Fruit fly (Drosophila melanogaster) whole organism, prepupa: ENCODE data around the gene BTBD9.
A peak's percentile ranks its signal among the peaks of the same experiment; 100 is the strongest.

Experiments
- Blimp-1 ChIP-seq: fragments of 200-800 bp; sonication (Bioruptor generic); optimal IDR thresholded peaks from 3 replicates; lab custom pipeline; 2017; ENCODE audit warnings: missing biosample characterization, missing genetic modification characterization, mild to moderate bottlenecking, moderate library complexity, missing genetic modification reagents
- CG10631 ChIP-seq: fragments of 200-800 bp; sonication (Bioruptor generic); optimal IDR thresholded peaks from 2 replicates; lab custom pipeline; 2016; ENCODE audit warnings: missing biosample characterization, missing genetic modification characterization
- CG10669 ChIP-seq: fragments of 200-800 bp; sonication (Bioruptor generic); optimal IDR thresholded peaks from 3 replicates; lab custom pipeline; 2018; ENCODE audit warnings: missing biosample characterization, mild to moderate bottlenecking, missing genetic modification characterization, moderate library complexity
- CG11294 ChIP-seq: fragments of 200-800 bp; sonication (Bioruptor generic); IDR thresholded peaks from 2 replicates; pipeline ENCODE4 v1.3.6; 2022; ENCODE audit warnings: missing biosample characterization, missing genetic modification characterization
- CG11902 ChIP-seq: fragments of 200-800 bp; sonication (Bioruptor generic); optimal IDR thresholded peaks from 3 replicates; lab custom pipeline; 2016; ENCODE audit warnings: missing biosample characterization, missing genetic modification characterization
- CG16779 ChIP-seq: fragments of 200-800 bp; sonication (Bioruptor generic); optimal IDR thresholded peaks from 3 replicates; lab custom pipeline; 2017; ENCODE audit warnings: missing biosample characterization, mild to moderate bottlenecking, missing genetic modification characterization
- CG3032 ChIP-seq: fragments of 200-800 bp; optimal IDR thresholded peaks from 2 replicates; lab custom pipeline; 2019; ENCODE audit warnings: missing biosample characterization, mild to moderate bottlenecking, missing genetic modification characterization, moderate library complexity
- CG31627 ChIP-seq: fragments of 200-800 bp; sonication (Bioruptor generic); optimal IDR thresholded peaks from 3 replicates; lab custom pipeline; 2016; ENCODE audit warnings: missing biosample characterization, missing genetic modification characterization
- CG32006 ChIP-seq: fragments of 200-800 bp; sonication (Bioruptor generic); optimal IDR thresholded peaks from 3 replicates; lab custom pipeline; 2017; ENCODE audit warnings: missing biosample characterization, mild to moderate bottlenecking, missing genetic modification characterization
- CG34406 ChIP-seq: fragments of 200-800 bp; sonication (Bioruptor generic); optimal IDR thresholded peaks from 3 replicates; lab custom pipeline; 2016; ENCODE audit warnings: missing biosample characterization, missing genetic modification characterization
- CG3919 ChIP-seq: fragments of 200-800 bp; sonication (Bioruptor generic); optimal IDR thresholded peaks from 3 replicates; lab custom pipeline; 2016; ENCODE audit warnings: missing biosample characterization, missing genetic modification characterization
- CG4318 ChIP-seq: fragments of 200-800 bp; sonication (Bioruptor generic); optimal IDR thresholded peaks from 3 replicates; lab custom pipeline; 2017; ENCODE audit warnings: missing biosample characterization, mild to moderate bottlenecking, missing genetic modification characterization
- CG6163 ChIP-seq: fragments of 200-800 bp; sonication (Bioruptor generic); IDR thresholded peaks from 3 replicates; pipeline ENCODE4 v1.3.6; 2022; ENCODE audit warnings: missing biosample characterization, missing genetic modification characterization
- CG6276 ChIP-seq: fragments of 200-800 bp; sonication (Bioruptor generic); optimal IDR thresholded peaks from 2 replicates; lab custom pipeline; 2017; ENCODE audit warnings: missing biosample characterization, mild to moderate bottlenecking, missing genetic modification characterization
- CG6792 ChIP-seq: fragments of 200-800 bp; sonication (Bioruptor generic); optimal IDR thresholded peaks from 3 replicates; lab custom pipeline; 2016; ENCODE audit warnings: missing biosample characterization, missing genetic modification characterization
- CG6808 ChIP-seq: fragments of 200-800 bp; sonication (Bioruptor generic); optimal IDR thresholded peaks from 3 replicates; lab custom pipeline; 2017; ENCODE audit warnings: missing biosample characterization, missing genetic modification characterization, mild to moderate bottlenecking, moderate library complexity, missing genetic modification reagents
- CG6854 ChIP-seq: fragments of 200-800 bp; sonication (Bioruptor generic); optimal IDR thresholded peaks from 2 replicates; lab custom pipeline; 2017; ENCODE audit warnings: missing biosample characterization, mild to moderate bottlenecking, missing genetic modification characterization
- CG7368 ChIP-seq: fragments of 200-800 bp; sonication (Bioruptor generic); optimal IDR thresholded peaks from 3 replicates; lab custom pipeline; 2016; ENCODE audit warnings: missing biosample characterization, missing genetic modification characterization
- CG8119 ChIP-seq: fragments of 200-800 bp; sonication (Bioruptor generic); IDR thresholded peaks from 3 replicates; pipeline ENCODE4 v1.3.6; 2022; ENCODE audit warnings: missing biosample characterization, missing genetic modification characterization
- CG8319 ChIP-seq: fragments of 200-800 bp; sonication (Bioruptor generic); optimal IDR thresholded peaks from 3 replicates; lab custom pipeline; 2016; ENCODE audit warnings: missing biosample characterization, missing genetic modification characterization
- CG9139 ChIP-seq: fragments of 200-800 bp; sonication (Bioruptor generic); optimal IDR thresholded peaks from 3 replicates; lab custom pipeline; 2017; ENCODE audit warnings: missing biosample characterization, mild to moderate bottlenecking, missing genetic modification characterization
- Eip93F ChIP-seq: fragments of 200-800 bp; sonication (Bioruptor generic); optimal IDR thresholded peaks from 2 replicates; lab custom pipeline; 2016; ENCODE audit warnings: missing biosample characterization, mild to moderate bottlenecking, missing genetic modification characterization
- Ets96B ChIP-seq: fragments of 200-800 bp; optimal IDR thresholded peaks from 2 replicates; lab custom pipeline; 2019; ENCODE audit warnings: missing biosample characterization, mild to moderate bottlenecking, missing genetic modification characterization, moderate library complexity
- Gug ChIP-seq: fragments of 200-800 bp; sonication (Bioruptor generic); IDR thresholded peaks from 2 replicates; pipeline ENCODE4 v1.3.6; 2022; ENCODE audit warnings: missing biosample characterization, missing genetic modification characterization
- Hr38 ChIP-seq: sonication (Bioruptor generic); optimal IDR thresholded peaks from 2 replicates; lab custom pipeline; 2016; ENCODE audit warnings: missing biosample characterization, missing genetic modification characterization
- Hr39 ChIP-seq: fragments of 200-800 bp; sonication (Bioruptor generic); optimal IDR thresholded peaks from 2 replicates; lab custom pipeline; 2016; ENCODE audit warnings: missing biosample characterization, missing genetic modification characterization
- Hr4 ChIP-seq: fragments of 200-800 bp; sonication (Bioruptor generic); optimal IDR thresholded peaks from 3 replicates; lab custom pipeline; 2016; ENCODE audit warnings: missing biosample characterization, missing genetic modification characterization
- Lpt ChIP-seq: fragments of 200-800 bp; sonication (Bioruptor generic); optimal IDR thresholded peaks from 3 replicates; lab custom pipeline; 2016; ENCODE audit warnings: missing biosample characterization, missing genetic modification characterization
- Sox102F ChIP-seq: fragments of 200-800 bp; sonication (Bioruptor generic); optimal IDR thresholded peaks from 2 replicates; lab custom pipeline; 2016; ENCODE audit warnings: missing biosample characterization, mild to moderate bottlenecking, missing genetic modification characterization
- Sox14 ChIP-seq: fragments of 200-800 bp; sonication (Bioruptor generic); optimal IDR thresholded peaks from 3 replicates; lab custom pipeline; 2016; ENCODE audit warnings: missing biosample characterization, missing genetic modification characterization
- Sox15 ChIP-seq: fragments of 200-800 bp; sonication (Bioruptor generic); optimal IDR thresholded peaks from 3 replicates; lab custom pipeline; 2016; ENCODE audit warnings: missing biosample characterization, missing genetic modification characterization
- achi ChIP-seq: fragments of 200-800 bp; sonication (Bioruptor generic); optimal IDR thresholded peaks from 3 replicates; lab custom pipeline; 2016; ENCODE audit warnings: missing biosample characterization, missing genetic modification characterization
- cyc ChIP-seq: fragments of 200-800 bp; sonication (Bioruptor generic); optimal IDR thresholded peaks from 3 replicates; lab custom pipeline; 2016; ENCODE audit warnings: missing biosample characterization, missing genetic modification characterization
- dac ChIP-seq: fragments of 200-800 bp; sonication (Bioruptor generic); optimal IDR thresholded peaks from 2 replicates; lab custom pipeline; 2017; ENCODE audit warnings: missing biosample characterization, mild to moderate bottlenecking, missing genetic modification characterization
- dsx ChIP-seq: fragments of 200-800 bp; optimal IDR thresholded peaks from 3 replicates; lab custom pipeline; 2019; ENCODE audit warnings: missing biosample characterization, mild to moderate bottlenecking, missing genetic modification characterization, moderate library complexity; ENCODE audit not compliant: poor library complexity, severe bottlenecking
- eg ChIP-seq: fragments of 200-800 bp; sonication (Bioruptor generic); IDR thresholded peaks from 3 replicates; pipeline ENCODE4 v1.3.6; 2022; ENCODE audit warnings: missing biosample characterization, missing genetic modification characterization
- esn ChIP-seq: fragments of 200-800 bp; sonication (Bioruptor generic); optimal IDR thresholded peaks from 2 replicates; lab custom pipeline; 2016; ENCODE audit warnings: missing biosample characterization, mild to moderate bottlenecking, missing genetic modification characterization, moderate library complexity
- fd59A ChIP-seq: fragments of 200-800 bp; sonication (Bioruptor generic); optimal IDR thresholded peaks from 2 replicates; lab custom pipeline; 2017; ENCODE audit warnings: missing biosample characterization, mild to moderate bottlenecking, missing genetic modification characterization, missing genetic modification reagents
- fd85E ChIP-seq: fragments of 200-800 bp; sonication (Bioruptor generic); optimal IDR thresholded peaks from 3 replicates; lab custom pipeline; 2016; ENCODE audit warnings: missing biosample characterization, missing genetic modification characterization
- fkh ChIP-seq: fragments of 200-800 bp; sonication (Bioruptor generic); optimal IDR thresholded peaks from 3 replicates; lab custom pipeline; 2017; ENCODE audit warnings: missing biosample characterization, mild to moderate bottlenecking, missing genetic modification characterization, moderate library complexity
- pdm3 ChIP-seq: fragments of 200-800 bp; sonication (Bioruptor generic); optimal IDR thresholded peaks from 3 replicates; lab custom pipeline; 2016; ENCODE audit warnings: missing biosample characterization, missing genetic modification characterization
- salr ChIP-seq, 2 experiments: fragments of 200-800 bp; sonication (Bioruptor generic); optimal IDR thresholded peaks; 3 replicates each; lab custom pipeline; 2016 to 2018; ENCODE audit warnings: missing biosample characterization in 2 of 2, missing genetic modification characterization in 2 of 2, mild to moderate bottlenecking in 1 of 2
- spab ChIP-seq: fragments of 200-800 bp; sonication (Bioruptor generic); optimal IDR thresholded peaks from 2 replicates; lab custom pipeline; 2017; ENCODE audit warnings: missing biosample characterization, mild to moderate bottlenecking, missing genetic modification characterization, missing genetic modification reagents
- ss ChIP-seq, 2 experiments: fragments of 200-800 bp; sonication (Bioruptor generic); optimal IDR thresholded peaks; 2 replicates in 1 of 2; 3 replicates in 1 of 2; lab custom pipeline; 2017 to 2018; ENCODE audit warnings: mild to moderate bottlenecking in 2 of 2, missing biosample characterization in 2 of 2, missing genetic modification characterization in 2 of 2, moderate library complexity in 1 of 2
- svp ChIP-seq: fragments of 200-800 bp; sonication (Bioruptor generic); peaks from one replicate; lab custom pipeline; 2016; ENCODE audit warnings: missing biosample characterization, missing genetic modification characterization
- topi ChIP-seq: fragments of 200-800 bp; sonication (Bioruptor generic); optimal IDR thresholded peaks from 3 replicates; lab custom pipeline; 2016; ENCODE audit warnings: missing biosample characterization, missing genetic modification characterization

Gene BTBD9

DNA sequence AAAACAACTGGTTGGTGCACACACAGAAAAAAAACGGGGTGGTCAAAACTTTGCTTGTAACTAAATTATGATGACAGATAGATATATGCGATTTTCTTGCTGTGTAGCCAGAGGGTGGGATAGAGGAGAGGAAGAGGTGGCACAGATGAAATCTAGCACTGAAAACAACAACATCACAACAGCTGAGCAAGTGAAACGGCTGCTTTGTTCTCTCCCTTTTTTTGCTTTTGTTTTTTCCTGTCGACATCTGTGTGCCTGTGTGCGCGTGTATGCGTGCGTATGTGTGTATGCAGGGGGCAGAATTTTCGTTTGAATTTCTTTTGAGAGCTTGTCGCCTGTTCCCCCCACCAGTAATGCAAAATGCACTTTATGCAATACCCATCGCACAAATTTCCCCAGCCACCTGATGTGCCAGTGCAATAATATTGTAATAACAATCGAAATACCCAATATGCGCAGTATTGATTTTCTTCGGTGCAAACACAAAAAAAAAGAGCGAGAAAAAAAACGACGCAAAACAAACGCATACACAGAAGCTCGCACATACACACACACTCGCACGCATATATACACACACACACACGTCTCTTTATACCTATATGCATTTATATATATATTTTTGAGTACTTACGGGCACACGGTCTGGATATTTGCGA is 859 bp upstream of the BTBD9 start (continued):
- TF ChIP-seq pdm3 (GFP tag; lab: Kevin White, UChicago) (peak; percentile 59), CG6276 (GFP tag; lab: Kevin White, UChicago) (peak; percentile 70), CG7368 (peak; percentile 66), CG6163 (peak; percentile 69; the same call in 2 of the 3 replicates), CG8119 (peak; percentile 59), fd85E (GFP tag; lab: Kevin White, UChicago) (no peak), fkh (peak; percentile 34), spab (peak; percentile 68), achi (GFP tag; lab: Kevin White, UChicago) (peak; percentile 58), CG8319 (GFP tag; lab: Kevin White, UChicago) (no peak), CG10669 (GFP tag; lab: Kevin White, UChicago) (peak; percentile 60), fd59A (GFP tag; lab: Kevin White, UChicago) (peak; percentile 47), CG3919 (GFP tag; lab: Kevin White, UChicago) (peak; percentile 56), CG4318 (GFP tag; lab: Kevin White, UChicago) (peak; percentile 61), CG16779 (peak; percentile 81), topi (GFP tag; lab: Kevin White, UChicago) (peak; percentile 65), Eip93F (GFP tag; lab: Kevin White, UChicago) (peak; percentile 73), eg (peak; percentile 79), Sox102F (GFP tag; lab: Kevin White, UChicago) (peak; percentile 59), Gug (peak; percentile 53), CG6808 (GFP tag; lab: Kevin White, UChicago) (peak; percentile 90), CG9139 (GFP tag; lab: Kevin White, UChicago) (peak; percentile 80), Hr4 (GFP tag; lab: Kevin White, UChicago) (peak; percentile 67), esn (GFP tag; lab: Kevin White, UChicago) (peak; percentile 59), cyc (GFP tag; lab: Kevin White, UChicago) (peak; percentile 30), CG31627 (GFP tag; lab: Kevin White, UChicago) (peak; percentile 54), CG34406 (GFP tag; lab: Kevin White, UChicago) (peak; percentile 48), Ets96B (tag; lab: Kevin White, UChicago) (peak; percentile 67), CG6792 (GFP tag; lab: Kevin White, UChicago) (peak; percentile 46), svp (peak; percentile 83), salr (GFP tag; optimal IDR thresholded peaks at IDR 0.05; lab: Kevin White, UChicago) (peak in 1 of 2 experiments; percentile 84), CG11294 (GFP tag; lab: Robert Waterston, UW) (peak; percentile 28), CG32006 (peak; percentile 85), ss (GFP tag; optimal IDR thresholded peaks at IDR 0.05; lab: Kevin White, UChicago) (peak; percentile 95 to 97), CG3032 (tag; lab: Kevin White, UChicago) (peak; percentile 59), Hr38 (GFP tag; lab: Kevin White, UChicago) (peak; percentile 2), Hr39 (GFP tag; lab: Kevin White, UChicago) (peak; percentile 51), Sox15 (GFP tag; lab: Kevin White, UChicago) (peak; percentile 47)

DNA sequence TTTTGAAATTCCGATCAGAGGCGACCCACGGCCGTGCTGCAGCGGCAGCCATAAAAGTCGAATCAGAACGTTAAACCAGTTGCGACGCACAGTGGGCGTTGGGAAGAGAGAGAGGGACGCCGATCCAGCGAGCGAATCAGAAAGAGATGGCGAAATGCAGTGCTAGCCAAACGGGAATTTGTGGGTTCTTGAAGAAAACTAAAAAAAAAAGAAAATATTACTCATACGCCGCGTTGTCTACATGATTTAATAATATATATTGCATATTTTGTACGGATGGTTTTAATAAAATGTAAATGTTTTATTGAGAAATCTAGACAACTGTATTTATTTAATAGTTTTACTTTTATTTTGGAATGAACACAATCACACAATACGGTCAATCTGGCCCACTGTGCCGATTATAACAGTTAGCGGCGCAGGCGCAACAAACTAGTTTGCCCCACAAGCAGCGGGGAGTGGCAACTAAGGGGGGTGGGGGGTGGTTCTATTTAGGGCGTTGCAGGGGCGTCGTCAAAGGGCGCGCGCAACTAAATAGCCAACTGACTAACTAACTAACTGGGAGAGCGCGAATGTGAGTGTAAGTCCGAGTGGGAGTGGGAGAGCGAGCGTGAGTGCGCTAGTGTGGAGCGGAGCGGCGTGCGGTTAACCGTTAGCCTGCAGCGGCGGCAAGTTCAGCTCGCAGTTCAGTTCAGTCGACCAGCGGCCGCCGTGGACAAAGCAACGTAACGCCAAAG is 3.7 kb downstream of the BTBD9 start, which contains the start of gene CG15211:
TSS of gene CG15211 (plus strand) at position 686 of the 737 bp plus-strand sequence.
- TF ChIP-seq CG11294 (GFP tag; lab: Robert Waterston, UW) = peak; percentile 36; the same call in 1 of the 2 replicates
- peak; percentile 89 for TF ChIP-seq Ets96B (tag; lab: Kevin White, UChicago)
- peak; percentile 76 for TF ChIP-seq Sox14 (GFP tag; lab: Kevin White, UChicago)
- TF ChIP-seq CG6792 (GFP tag; lab: Kevin White, UChicago) = peak; percentile 68
- TF ChIP-seq CG11902 (GFP tag; lab: Kevin White, UChicago) = peak; percentile 26
- TF ChIP-seq CG8319 (GFP tag; lab: Kevin White, UChicago) = peak; percentile 16
- TF ChIP-seq topi (GFP tag; lab: Kevin White, UChicago) = peak; percentile 66
- peak; percentile 44 for TF ChIP-seq cyc (GFP tag; lab: Kevin White, UChicago)
- TF ChIP-seq CG10631 (GFP tag; lab: Kevin White, UChicago) = peak; percentile 85
- TF ChIP-seq ss (GFP tag; optimal IDR thresholded peaks at IDR 0.05; lab: Kevin White, UChicago) = peak; percentile 78 to 88
- peak; percentile 29 for TF ChIP-seq Hr39 (GFP tag; lab: Kevin White, UChicago)
- peak; percentile 55 for TF ChIP-seq Sox15 (GFP tag; lab: Kevin White, UChicago)
- peak; percentile 68 for TF ChIP-seq Hr4 (GFP tag; lab: Kevin White, UChicago)
- TF ChIP-seq CG6163 = peak; percentile 85
- TF ChIP-seq svp = peak; percentile 77
- TF ChIP-seq Blimp-1 (GFP tag; lab: Kevin White, UChicago) = peak; percentile 19
- peak; percentile 67 for TF ChIP-seq esn (GFP tag; lab: Kevin White, UChicago)
- peak; percentile 92 for TF ChIP-seq dsx (GFP tag; lab: Kevin White, UChicago)
- peak; percentile 57 for TF ChIP-seq CG6854 (GFP tag; lab: Kevin White, UChicago)
- peak; percentile 87 for TF ChIP-seq Lpt (GFP tag; lab: Kevin White, UChicago)
- peak; percentile 75 for TF ChIP-seq dac (GFP tag; lab: Kevin White, UChicago)
- peak; percentile 42 for TF ChIP-seq Eip93F (GFP tag; lab: Kevin White, UChicago)
